Worm (Caenorhabditis elegans) whole organism, L4 larva: ENCODE results near the gene C13G3.12.
A peak's percentile ranks its signal among the peaks of the same experiment; 100 is the strongest.

Experiments used
- F49E8.2 ChIP-seq: sonication (generic microtip); optimal IDR thresholded peaks from 2 replicates; lab custom pipeline; 2016; ENCODE audit warnings: missing compliant biosample characterization, mild to moderate bottlenecking, missing genetic modification characterization, borderline replicate concordance
- T20F7.1 ChIP-seq: fragments of 200-800 bp; sonication (Bioruptor generic); optimal IDR thresholded peaks from 2 replicates; lab custom pipeline; 2018; ENCODE audit warnings: mild to moderate bottlenecking, missing genetic modification characterization, missing compliant biosample characterization
- Y105C5A.15 ChIP-seq: fragments of 200-800 bp; sonication (Bioruptor generic); IDR thresholded peaks from 2 replicates; pipeline ENCODE4 v1.3.6; 2022; ENCODE audit warnings: missing genetic modification characterization, missing compliant biosample characterization
- aly-2 ChIP-seq: sonication (generic microtip); optimal IDR thresholded peaks from 2 replicates; lab custom pipeline; 2018; ENCODE audit warnings: missing biosample characterization, missing genetic modification characterization
- ceh-28 ChIP-seq: fragments of 150-350 bp; optimal IDR thresholded peaks from 2 replicates; lab custom pipeline; 2014; ENCODE audit warnings: missing biosample characterization, missing genetic modification reagents, missing genetic modification characterization
- ceh-44 ChIP-seq: fragments of 200-800 bp; sonication (Bioruptor generic); IDR thresholded peaks from 2 replicates; pipeline ENCODE4 v1.3.6; 2022; ENCODE audit warnings: missing genetic modification reagents, missing genetic modification characterization, missing compliant biosample characterization
- ceh-82 ChIP-seq: sonication (generic microtip); optimal IDR thresholded peaks from 2 replicates; lab custom pipeline; 2017; ENCODE audit warnings: missing biosample characterization, missing genetic modification characterization
- ces-1 ChIP-seq: fragments of 150-350 bp; sonication (generic microtip); optimal IDR thresholded peaks from 4 replicates; lab custom pipeline; 2014; ENCODE audit warnings: missing biosample characterization, missing genetic modification reagents, missing genetic modification characterization
- cey-2 ChIP-seq: sonication (generic microtip); optimal IDR thresholded peaks from 3 replicates; lab custom pipeline; 2017; ENCODE audit warnings: missing genetic modification characterization, mild to moderate bottlenecking, missing compliant biosample characterization, antibody characterized with exemption, borderline replicate concordance; ENCODE audit not compliant: insufficient read depth
- ctbp-1 ChIP-seq: fragments of 200-800 bp; sonication (Bioruptor generic); IDR thresholded peaks from 2 replicates; pipeline ENCODE4 v1.3.6; 2022; ENCODE audit warnings: missing genetic modification reagents, missing genetic modification characterization, missing compliant biosample characterization
- daf-16 ChIP-seq, 3 experiments: sonication (generic microtip); optimal IDR thresholded peaks; 2 replicates each; lab custom pipeline; 2016 to 2017; ENCODE audit warnings: missing genetic modification characterization in 3 of 3, missing genetic modification reagents in 3 of 3, mild to moderate bottlenecking in 2 of 3, missing compliant biosample characterization in 2 of 3, missing biosample characterization in 1 of 3, moderate library complexity in 1 of 3
- daf-8 ChIP-seq: fragments of 200-800 bp; sonication (Bioruptor generic); IDR thresholded peaks from 2 replicates; pipeline ENCODE4 v1.3.6; 2022; ENCODE audit warnings: missing genetic modification characterization, missing compliant biosample characterization
- dmd-6 ChIP-seq: fragments of 200-800 bp; sonication (Bioruptor generic); IDR thresholded peaks from 2 replicates; pipeline ENCODE4 v1.3.6; 2022; ENCODE audit warnings: missing genetic modification reagents, missing genetic modification characterization, missing compliant biosample characterization
- dve-1 ChIP-seq: sonication (generic microtip); optimal IDR thresholded peaks from 2 replicates; lab custom pipeline; 2017; ENCODE audit warnings: antibody characterized with exemption, mild to moderate bottlenecking, missing genetic modification characterization, missing compliant biosample characterization; ENCODE audit not compliant: insufficient read depth
- egl-43 ChIP-seq: fragments of 200-800 bp; sonication (Bioruptor generic); IDR thresholded peaks from 2 replicates; pipeline ENCODE4 v1.3.6; 2022; ENCODE audit warnings: missing genetic modification reagents, missing genetic modification characterization, missing compliant biosample characterization
- fos-1 ChIP-seq: fragments of 150-350 bp; optimal IDR thresholded peaks from 2 replicates; lab custom pipeline; 2014; ENCODE audit warnings: missing biosample characterization, missing genetic modification characterization
- hlh-11 ChIP-seq: fragments of 200-800 bp; sonication (Bioruptor generic); optimal IDR thresholded peaks from 2 replicates; lab custom pipeline; 2018; ENCODE audit warnings: mild to moderate bottlenecking, missing genetic modification characterization, missing compliant biosample characterization
- hlh-30 ChIP-seq: sonication (generic microtip); optimal IDR thresholded peaks from 2 replicates; lab custom pipeline; 2017; ENCODE audit warnings: antibody characterized with exemption, mild to moderate bottlenecking, missing genetic modification characterization, missing compliant biosample characterization; ENCODE audit not compliant: insufficient read depth
- hmg-1.1 ChIP-seq: fragments of 200-800 bp; sonication (Bioruptor generic); IDR thresholded peaks from 2 replicates; pipeline ENCODE4 v1.3.6; 2022; ENCODE audit warnings: missing genetic modification reagents, missing genetic modification characterization, missing compliant biosample characterization
- lin-15B ChIP-seq: fragments of 150-350 bp; sonication (generic microtip); optimal IDR thresholded peaks from 3 replicates; lab custom pipeline; 2014; ENCODE audit warnings: missing biosample characterization, missing genetic modification characterization
- lin-29 ChIP-seq: fragments of 200-800 bp; sonication (Bioruptor generic); IDR thresholded peaks from 2 replicates; pipeline ENCODE4 v1.3.6; 2022; ENCODE audit warnings: missing genetic modification reagents, missing genetic modification characterization, missing compliant biosample characterization
- lin-38 ChIP-seq: fragments of 200-800 bp; sonication (Bioruptor generic); IDR thresholded peaks from 2 replicates; pipeline ENCODE4 v1.3.6; 2022; ENCODE audit warnings: missing genetic modification reagents, missing genetic modification characterization, missing compliant biosample characterization
- lin-39 ChIP-seq: fragments of 150-350 bp; optimal IDR thresholded peaks from 2 replicates; lab custom pipeline; 2014; ENCODE audit warnings: missing biosample characterization, missing genetic modification reagents, missing genetic modification characterization
- mdl-1 ChIP-seq, 2 experiments: fragments of 150-350 bp in 1 of 2; sonication (generic microtip) in 1 of 2; optimal IDR thresholded peaks; 2 replicates each; lab custom pipeline; 2014 to 2017; ENCODE audit warnings: missing biosample characterization in 2 of 2, missing genetic modification characterization in 2 of 2
- mxl-2 ChIP-seq: fragments of 200-800 bp; sonication (Bioruptor generic); conservative IDR thresholded peaks from 2 replicates; pipeline ENCODE4 v1.3.6; 2022; ENCODE audit warnings: missing genetic modification reagents, missing genetic modification characterization, missing compliant biosample characterization
- nhr-28 ChIP-seq: fragments of 150-350 bp; optimal IDR thresholded peaks from 2 replicates; lab custom pipeline; 2014; ENCODE audit warnings: missing biosample characterization, missing genetic modification characterization
- nhr-41 ChIP-seq: fragments of 200-800 bp; sonication (Bioruptor generic); IDR thresholded peaks from 2 replicates; pipeline ENCODE4 v1.3.6; 2022; ENCODE audit warnings: missing genetic modification reagents, missing genetic modification characterization, missing compliant biosample characterization
- nhr-77 ChIP-seq: fragments of 150-350 bp; optimal IDR thresholded peaks from 2 replicates; lab custom pipeline; 2014; ENCODE audit warnings: missing biosample characterization, missing genetic modification characterization
- php-3 ChIP-seq: fragments of 200-800 bp; sonication (Bioruptor generic); IDR thresholded peaks from 2 replicates; pipeline ENCODE4 v1.3.6; 2022; ENCODE audit warnings: missing genetic modification reagents, missing genetic modification characterization, missing compliant biosample characterization
- pqm-1 ChIP-seq: sonication (generic microtip); optimal IDR thresholded peaks from 2 replicates; lab custom pipeline; 2017; ENCODE audit warnings: missing biosample characterization, missing genetic modification characterization
- rbr-2 ChIP-seq: sonication (generic microtip); optimal IDR thresholded peaks from 2 replicates; lab custom pipeline; 2016; ENCODE audit warnings: missing genotype, missing genetic modification characterization, missing compliant biosample characterization
- set-16 ChIP-seq: fragments of 200-800 bp; sonication (Bioruptor generic); IDR thresholded peaks from 2 replicates; pipeline ENCODE4 v1.3.6; 2022; ENCODE audit warnings: missing genetic modification reagents, missing genetic modification characterization, missing compliant biosample characterization
- skn-1 ChIP-seq: fragments of 150-350 bp; optimal IDR thresholded peaks from 2 replicates; lab custom pipeline; 2014; ENCODE audit warnings: missing biosample characterization, missing genetic modification characterization
- spr-3 ChIP-seq: fragments of 200-800 bp; sonication (Bioruptor generic); optimal IDR thresholded peaks from 2 replicates; lab custom pipeline; 2018; ENCODE audit warnings: mild to moderate bottlenecking, missing genetic modification characterization, missing compliant biosample characterization
- tag-97 ChIP-seq: fragments of 200-800 bp; sonication (Bioruptor generic); IDR thresholded peaks from 2 replicates; pipeline ENCODE4 v1.3.6; 2022; ENCODE audit warnings: missing genetic modification characterization, missing compliant biosample characterization
- unc-39 ChIP-seq: sonication (generic microtip); optimal IDR thresholded peaks from 2 replicates; lab custom pipeline; 2017; ENCODE audit warnings: missing biosample characterization, missing genetic modification characterization
- unc-62 ChIP-seq, 3 experiments: fragments of 150-350 bp in 1 of 3; sonication (generic microtip); optimal IDR thresholded peaks in 2 of 3; peaks in 1 of 3; 1 replicate in 1 of 3; 2 replicates in 2 of 3; lab custom pipeline; 2014 to 2017; ENCODE audit warnings: missing biosample characterization in 3 of 3, missing genetic modification characterization in 3 of 3, missing genetic modification reagents in 3 of 3, missing genotype in 1 of 3
- zip-2 ChIP-seq: fragments of 150-350 bp; optimal IDR thresholded peaks from 2 replicates; lab custom pipeline; 2014; ENCODE audit warnings: missing biosample characterization, missing genetic modification characterization
- ztf-11 ChIP-seq: fragments of 150-350 bp; optimal IDR thresholded peaks from 2 replicates; lab custom pipeline; 2014; ENCODE audit warnings: missing biosample characterization, missing genetic modification characterization

The C13G3.12 gene

ce11 chrV:11046730-11047129 lies 24.0 kb upstream of the C13G3.12 start, which contains the start of gene dhs-18:
TSS of gene dhs-18 (minus strand) at chrV:11046833.
- TF ChIP-seq nhr-77 (peak; percentile 67), lin-38 (GFP tag; lab: Robert Waterston, UW) (no peak), ztf-11 (no peak), rbr-2 (no peak), hlh-11 (tag; lab: Kevin White, UChicago) (peak; percentile 11), ctbp-1 (GFP tag; lab: Robert Waterston, UW) (no peak), spr-3 (GFP tag; lab: Kevin White, UChicago) (no peak), hlh-30 (tag; lab: Kevin White, UChicago) (peak; percentile 23), ceh-82 (tag; lab: Kevin White, UChicago) (no peak), unc-62 (GFP tag; optimal IDR thresholded peaks at IDR 0.05 in 1 of 2; lab: Kevin White, UChicago) (peak in 1 of 2 experiments; percentile 66), unc-62 (tag; optimal IDR thresholded peaks at IDR 0.05; lab: Kevin White, UChicago) (no peak), nhr-28 (tag; lab: Kevin White, UChicago) (peak; percentile 96), tag-97 (GFP tag; lab: Robert Waterston, UW) (no peak), mdl-1 (tag; optimal IDR thresholded peaks at IDR 0.05; lab: Kevin White, UChicago) (peak in 1 of 2 experiments; percentile 53), php-3 (no peak), nhr-41 (GFP tag; lab: Robert Waterston, UW) (no peak), dve-1 (tag; lab: Kevin White, UChicago) (peak; percentile 9), lin-29 (GFP tag; lab: Robert Waterston, UW) (no peak), aly-2 (tag; lab: Kevin White, UChicago) (no peak), pqm-1 (peak; percentile 42), lin-39 (tag; lab: Kevin White, UChicago) (no peak), dmd-6 (GFP tag; lab: Robert Waterston, UW) (peak; percentile 46), egl-43 (GFP tag; lab: Robert Waterston, UW) (no peak), lin-15B (tag; lab: Kevin White, UChicago) (no peak)

- TF ChIP-seq daf-8 (GFP tag; lab: Robert Waterston, UW) = no peak
- no peak for TF ChIP-seq T20F7.1 (GFP tag; lab: Kevin White, UChicago)
- no peak for TF ChIP-seq mxl-2
- no peak for TF ChIP-seq set-16 (GFP tag; lab: Robert Waterston, UW)
- no peak for TF ChIP-seq ceh-28
- TF ChIP-seq ceh-44 = no peak
- TF ChIP-seq skn-1 = no peak
- no peak for TF ChIP-seq hmg-1.1 (GFP tag; lab: Robert Waterston, UW)
- no peak for TF ChIP-seq spr-3 (GFP tag; lab: Kevin White, UChicago)
- TF ChIP-seq cey-2 (tag; lab: Kevin White, UChicago) = no peak
- no peak for TF ChIP-seq F49E8.2
- TF ChIP-seq nhr-41 (GFP tag; lab: Robert Waterston, UW) = no peak
- TF ChIP-seq fos-1 (tag; lab: Kevin White, UChicago) = no peak
- TF ChIP-seq unc-39 (tag; lab: Kevin White, UChicago) = no peak
- no peak for TF ChIP-seq ces-1
- TF ChIP-seq hlh-11 (tag; lab: Kevin White, UChicago) = no peak
Measured at ce11 chrV:11043767-11044166, 21.1 kb upstream of the C13G3.12 start, which contains the start of gene C45B11.6. TSS of gene C45B11.6 (plus strand) at chrV:11044067.

ce11 chrV:11042538-11042937 lies 19.8 kb upstream of the C13G3.12 start, which contains the start of gene C45B11.2:
TSS of gene C45B11.2 (plus strand) at chrV:11042710.
- no peak for TF ChIP-seq daf-16 (GFP tag; optimal IDR thresholded peaks at IDR 0.05; lab: Kevin White, UChicago)
- TF ChIP-seq daf-16 (tag; optimal IDR thresholded peaks at IDR 0.05; lab: Kevin White, UChicago) = peak; percentile 1
- TF ChIP-seq Y105C5A.15 (GFP tag; lab: Robert Waterston, UW) = no peak
- peak; percentile 86 for TF ChIP-seq zip-2 (tag; lab: Kevin White, UChicago)
